Fruit fly (Drosophila melanogaster) whole organism, wandering third instar larva: ENCODE results near the gene CG31924.

Source experiments
- Abd-B ChIP-seq: fragments of >200 bp; optimal IDR thresholded peaks from 2 replicates; lab custom pipeline; 2017; ENCODE audit warnings: missing biosample characterization, missing genetic modification characterization
- CG32264 ChIP-seq: fragments of 200-800 bp; sonication (Bioruptor generic); optimal IDR thresholded peaks from 2 replicates; lab custom pipeline; 2016; ENCODE audit warnings: missing biosample characterization, missing genetic modification characterization
- CG9705 ChIP-seq: fragments of 200-800 bp; sonication (Bioruptor generic); optimal IDR thresholded peaks from 2 replicates; lab custom pipeline; 2018; ENCODE audit warnings: missing biosample characterization, mild to moderate bottlenecking, missing genetic modification characterization
- Dfd ChIP-seq: fragments of >200 bp; optimal IDR thresholded peaks from 2 replicates; lab custom pipeline; 2017; ENCODE audit warnings: missing biosample characterization, missing genetic modification characterization
- Mio ChIP-seq: sonication (Bioruptor generic); optimal IDR thresholded peaks from 2 replicates; lab custom pipeline; 2016; ENCODE audit warnings: missing biosample characterization, missing genetic modification characterization
- Rel ChIP-seq, 2 experiments: fragments of 200-800 bp; sonication (Bioruptor generic) in 1 of 2; optimal IDR thresholded peaks; 2 replicates in 1 of 2; 3 replicates in 1 of 2; lab custom pipeline; 2016 to 2019; ENCODE audit warnings: mild to moderate bottlenecking in 2 of 2, missing biosample characterization in 2 of 2, missing genetic modification characterization in 2 of 2, moderate library complexity in 1 of 2
- foxo ChIP-seq, 2 experiments: fragments of 200-800 bp; sonication (Bioruptor generic); optimal IDR thresholded peaks; 2 replicates in 1 of 2; 3 replicates in 1 of 2; lab custom pipeline; 2016 to 2017; ENCODE audit warnings: missing biosample characterization in 2 of 2, missing genetic modification characterization in 2 of 2
- fru ChIP-seq: fragments of 200-800 bp; sonication (Bioruptor generic); optimal IDR thresholded peaks from 3 replicates; lab custom pipeline; 2016; ENCODE audit warnings: missing biosample characterization, mild to moderate bottlenecking, missing genetic modification characterization
- jim ChIP-seq: fragments of 175-275, 200-325 bp; sonication (Bioruptor generic); optimal IDR thresholded peaks from 2 replicates; lab custom pipeline; 2016; ENCODE audit warnings: missing biosample characterization, mild to moderate bottlenecking, missing genetic modification characterization
- lola ChIP-seq: fragments of >200 bp; optimal IDR thresholded peaks from 2 replicates; lab custom pipeline; 2017; ENCODE audit warnings: missing biosample characterization, missing genetic modification characterization
- tai ChIP-seq: sonication (Bioruptor generic); optimal IDR thresholded peaks from 2 replicates; lab custom pipeline; 2016; ENCODE audit warnings: missing biosample characterization, missing genetic modification characterization
- usp ChIP-seq: fragments of >200 bp; optimal IDR thresholded peaks from 2 replicates; lab custom pipeline; 2017; ENCODE audit warnings: missing biosample characterization, missing genetic modification characterization

dm6 chr2L:1367696-1368095, 13.0 kb upstream of the CG31924 start, which contains the start of gene CG14346:
- TF ChIP-seq foxo (GFP tag; optimal IDR thresholded peaks at IDR 0.05; lab: Kevin White, UChicago) (no peak), fru (GFP tag; lab: Kevin White, UChicago) (no peak), Dfd (GFP tag; lab: Kevin White, UChicago) (no peak), Rel (GFP tag; optimal IDR thresholded peaks at IDR 0.05; lab: Kevin White, UChicago) (no peak), Rel (tag; optimal IDR thresholded peaks at IDR 0.05; lab: Kevin White, UChicago) (no peak), jim (GFP tag; lab: Kevin White, UChicago) (no peak), tai (GFP tag; lab: Kevin White, UChicago) (no peak), lola (GFP tag; lab: Kevin White, UChicago) (no peak), CG32264 (no peak), usp (GFP tag; lab: Kevin White, UChicago) (no peak), CG9705 (GFP tag; lab: Kevin White, UChicago) (no peak), Abd-B (GFP tag; lab: Kevin White, UChicago) (no peak), Mio (GFP tag; lab: Kevin White, UChicago) (no peak)
